Worm (Caenorhabditis elegans): ENCODE data around the gene fbxa-199.

- TF ChIP-seq zag-1 (tag; optimal IDR thresholded peaks at IDR 0.05) (no peak), R02D3.7 (tag; optimal IDR thresholded peaks at IDR 0.05) (no peak), elt-1 (tag; optimal IDR thresholded peaks at IDR 0.05) (no peak), lin-13 (GFP tag; optimal IDR thresholded peaks at IDR 0.05) (no peak), nhr-21 (tag; optimal IDR thresholded peaks at IDR 0.05) (no peak), nhr-23 (tag; optimal IDR thresholded peaks at IDR 0.05) (no peak), nhr-237 (tag; optimal IDR thresholded peaks at IDR 0.05) (no peak), nhr-10 (tag; optimal IDR thresholded peaks at IDR 0.05) (no peak), lin-39 (tag; optimal IDR thresholded peaks at IDR 0.05) (no peak)
These were observed 48.0 kb downstream of the fbxa-199 start, which contains the start of gene clec-231 for ce11 chrV:15350615-15351014.

Data from whole organism, L2 larva.